Fruit fly (Drosophila melanogaster) whole organism, wandering third instar larva: ENCODE results near the gene IKKbeta.

ENCODE experiments used
- CG32264 ChIP-seq: fragments of 200-800 bp; sonication (Bioruptor generic); optimal IDR thresholded peaks from 2 replicates; lab custom pipeline; 2016; ENCODE audit warnings: missing biosample characterization, missing genetic modification characterization
- Dfd ChIP-seq: fragments of >200 bp; optimal IDR thresholded peaks from 2 replicates; lab custom pipeline; 2017; ENCODE audit warnings: missing biosample characterization, missing genetic modification characterization
- Dif ChIP-seq: fragments of 200-275, 200-300 bp; sonication (Bioruptor generic); optimal IDR thresholded peaks from 2 replicates; lab custom pipeline; 2018; ENCODE audit warnings: missing biosample characterization, missing genetic modification characterization; ENCODE audit not compliant: partially characterized antibody
- GATAd ChIP-seq: sonication (Bioruptor generic); optimal IDR thresholded peaks from 2 replicates; lab custom pipeline; 2016; ENCODE audit warnings: missing biosample characterization, missing genetic modification characterization
- HLH106 ChIP-seq: fragments of 200-800 bp; optimal IDR thresholded peaks from 3 replicates; lab custom pipeline; 2019; ENCODE audit warnings: missing biosample characterization, mild to moderate bottlenecking, missing genetic modification characterization, moderate library complexity
- Hnf4 ChIP-seq: fragments of 200-800 bp; sonication (Bioruptor generic); optimal IDR thresholded peaks from 2 replicates; lab custom pipeline; 2016; ENCODE audit warnings: missing biosample characterization, mild to moderate bottlenecking, missing genetic modification characterization
- Hr83 ChIP-seq: fragments of 200-300 bp; sonication (Bioruptor generic); optimal IDR thresholded peaks from 2 replicates; lab custom pipeline; 2016; ENCODE audit warnings: missing biosample characterization, mild to moderate bottlenecking, missing genetic modification characterization, moderate library complexity; ENCODE audit not compliant: poor library complexity, severe bottlenecking
- Jra ChIP-seq: sonication (Bioruptor generic); optimal IDR thresholded peaks from 2 replicates; lab custom pipeline; 2016; ENCODE audit warnings: missing biosample characterization, missing genetic modification characterization
- Mio ChIP-seq: sonication (Bioruptor generic); optimal IDR thresholded peaks from 2 replicates; lab custom pipeline; 2016; ENCODE audit warnings: missing biosample characterization, missing genetic modification characterization
- Myc ChIP-seq: fragments of >200 bp; optimal IDR thresholded peaks from 2 replicates; lab custom pipeline; 2017
- Rel ChIP-seq, 2 experiments: fragments of 200-800 bp; sonication (Bioruptor generic) in 1 of 2; optimal IDR thresholded peaks; 2 replicates in 1 of 2; 3 replicates in 1 of 2; lab custom pipeline; 2016 to 2019; ENCODE audit warnings: mild to moderate bottlenecking in 2 of 2, missing biosample characterization in 2 of 2, missing genetic modification characterization in 2 of 2, moderate library complexity in 1 of 2
- Vsx2 ChIP-seq: fragments of 200-300, 225-300 bp; sonication (Bioruptor generic); optimal IDR thresholded peaks from 2 replicates; lab custom pipeline; 2018; ENCODE audit warnings: missing biosample characterization, missing genetic modification characterization; ENCODE audit not compliant: partially characterized antibody
- br ChIP-seq: fragments of 200-800 bp; sonication (Bioruptor generic); optimal IDR thresholded peaks from 2 replicates; lab custom pipeline; 2016; ENCODE audit warnings: missing biosample characterization, missing genetic modification characterization
- dl ChIP-seq, 2 experiments: fragments of 175-275, 200-275 bp in 1 of 2; fragments of 200-275 bp in 1 of 2; sonication (Bioruptor generic); optimal IDR thresholded peaks; lab custom pipeline; 2018; ENCODE audit warnings: mild to moderate bottlenecking in 2 of 2, missing biosample characterization in 2 of 2, missing genetic modification characterization in 2 of 2, moderate library complexity in 2 of 2; ENCODE audit not compliant: partially characterized antibody in 2 of 2, insufficient read depth in 1 of 2
- dmrt93B ChIP-seq: fragments of 200-800 bp; sonication (Bioruptor generic); optimal IDR thresholded peaks from 2 replicates; lab custom pipeline; 2018; ENCODE audit warnings: missing biosample characterization, mild to moderate bottlenecking, missing genetic modification characterization
- dsf ChIP-seq: sonication (Bioruptor generic); optimal IDR thresholded peaks from 2 replicates; lab custom pipeline; 2016; ENCODE audit warnings: missing biosample characterization, missing genetic modification characterization, borderline replicate concordance
- foxo ChIP-seq, 2 experiments: fragments of 200-800 bp; sonication (Bioruptor generic); optimal IDR thresholded peaks; 2 replicates in 1 of 2; 3 replicates in 1 of 2; lab custom pipeline; 2016 to 2017; ENCODE audit warnings: missing biosample characterization in 2 of 2, missing genetic modification characterization in 2 of 2
- h ChIP-seq: fragments of 200-800 bp; sonication (Bioruptor generic); optimal IDR thresholded peaks from 3 replicates; lab custom pipeline; 2016; ENCODE audit warnings: missing biosample characterization, mild to moderate bottlenecking, missing genetic modification characterization
- lola ChIP-seq: fragments of >200 bp; optimal IDR thresholded peaks from 2 replicates; lab custom pipeline; 2017; ENCODE audit warnings: missing biosample characterization, missing genetic modification characterization
- pan ChIP-seq: fragments of >200 bp; optimal IDR thresholded peaks from 2 replicates; lab custom pipeline; 2017
- psq ChIP-seq: fragments of 200-800 bp; sonication (Bioruptor generic); optimal IDR thresholded peaks from 3 replicates; lab custom pipeline; 2017; ENCODE audit warnings: missing biosample characterization, mild to moderate bottlenecking, missing genetic modification characterization, moderate library complexity
- sage ChIP-seq: fragments of 200-800 bp; sonication (Bioruptor generic); optimal IDR thresholded peaks from 2 replicates; lab custom pipeline; 2016; ENCODE audit warnings: missing biosample characterization, mild to moderate bottlenecking, missing genetic modification characterization
- sv ChIP-seq: fragments of 200-800 bp; sonication (Bioruptor generic); optimal IDR thresholded peaks from 3 replicates; lab custom pipeline; 2016; ENCODE audit warnings: missing biosample characterization, missing genetic modification characterization
- tai ChIP-seq: sonication (Bioruptor generic); optimal IDR thresholded peaks from 2 replicates; lab custom pipeline; 2016; ENCODE audit warnings: missing biosample characterization, missing genetic modification characterization
- usp ChIP-seq: fragments of >200 bp; optimal IDR thresholded peaks from 2 replicates; lab custom pipeline; 2017; ENCODE audit warnings: missing biosample characterization, missing genetic modification characterization
- woc ChIP-seq: sonication (Bioruptor generic); optimal IDR thresholded peaks from 2 replicates; lab custom pipeline; 2016; ENCODE audit warnings: missing biosample characterization, mild to moderate bottlenecking, missing genetic modification characterization

IKKbeta gene

dm6 chr3R:16067494-16067893 is 18.3 kb upstream of the IKKbeta start, which contains the start of gene CG10185:
Gene CG10185 (minus strand): TSS chr3R:16067594.
- TF ChIP-seq Dfd (GFP tag; lab: Kevin White, UChicago) (no peak), sv (no peak), lola (GFP tag; lab: Kevin White, UChicago) (no peak), HLH106 (tag; lab: Kevin White, UChicago) (no peak), Jra (GFP tag; lab: Kevin White, UChicago) (no peak), pan (lab: Kevin White, UChicago) (no peak)

- peak; percentile 4 for TF ChIP-seq Hr83 (GFP tag; lab: Kevin White, UChicago)
- TF ChIP-seq dl (GFP tag; optimal IDR thresholded peaks at IDR 0.05; lab: Kevin White, UChicago; ENCODE audit: insufficient read depth in 1 of 2, partially characterized antibody in 2 of 2) = peak in 1 of 2 experiments; percentile 22
- peak; percentile 33 for TF ChIP-seq br (GFP tag; lab: Kevin White, UChicago)
- peak; percentile 34 for TF ChIP-seq Dif (GFP tag; lab: Kevin White, UChicago)
- no peak for TF ChIP-seq tai
- TF ChIP-seq dmrt93B = no peak
- TF ChIP-seq psq (GFP tag; lab: Kevin White, UChicago) = peak; percentile 29
- TF ChIP-seq Rel (GFP tag; optimal IDR thresholded peaks at IDR 0.05; lab: Kevin White, UChicago) = no peak
- no peak for TF ChIP-seq Rel (tag; optimal IDR thresholded peaks at IDR 0.05; lab: Kevin White, UChicago)
These were observed 2.1 kb upstream of the IKKbeta start for dm6 chr3R:16051329-16051679.

- TF ChIP-seq Rel (GFP tag; optimal IDR thresholded peaks at IDR 0.05; lab: Kevin White, UChicago) (no peak), Rel (tag; optimal IDR thresholded peaks at IDR 0.05; lab: Kevin White, UChicago) (peak; percentile 19), usp (GFP tag; lab: Kevin White, UChicago) (no peak)
- TF ChIP-seq, all 38 proteins: peak for 1
These were observed 1.6 kb upstream of the IKKbeta start, which contains the start of gene msps for dm6 chr3R:16050621-16051328. Gene msps (plus strand): TSS chr3R:16050801.

dm6 chr3R:16046030-16046429 is 3.2 kb downstream of the IKKbeta start, which contains the start of gene Jhbp5:
Gene Jhbp5 (minus strand): TSS chr3R:16046130.
- TF ChIP-seq sage (GFP tag; lab: Kevin White, UChicago) (no peak), Dfd (GFP tag; lab: Kevin White, UChicago) (no peak), Rel (GFP tag; optimal IDR thresholded peaks at IDR 0.05; lab: Kevin White, UChicago) (no peak), Rel (tag; optimal IDR thresholded peaks at IDR 0.05; lab: Kevin White, UChicago) (no peak), h (GFP tag; lab: Kevin White, UChicago) (no peak), CG32264 (GFP tag; lab: Kevin White, UChicago) (no peak), Mio (GFP tag; lab: Kevin White, UChicago) (no peak), psq (GFP tag; lab: Kevin White, UChicago) (no peak), Hnf4 (GFP tag; lab: Kevin White, UChicago) (no peak), Vsx2 (no peak), br (GFP tag; lab: Kevin White, UChicago) (no peak), foxo (GFP tag; optimal IDR thresholded peaks at IDR 0.05; lab: Kevin White, UChicago) (no peak), GATAd (GFP tag; lab: Kevin White, UChicago) (no peak)

- TF ChIP-seq Mio (GFP tag; lab: Kevin White, UChicago) = no peak
- peak; percentile 19 for TF ChIP-seq Myc (lab: Kevin White, UChicago)
- no peak for TF ChIP-seq br (GFP tag; lab: Kevin White, UChicago)
- no peak for TF ChIP-seq GATAd (GFP tag; lab: Kevin White, UChicago)
- no peak for TF ChIP-seq Hnf4 (GFP tag; lab: Kevin White, UChicago)
- no peak for TF ChIP-seq CG32264 (GFP tag; lab: Kevin White, UChicago)
These were observed 6.2 kb downstream of the IKKbeta start, which contains the start of gene Jhbp4 for dm6 chr3R:16042900-16043548. Gene Jhbp4 (plus strand): TSS chr3R:16043498.

dm6 chr3R:16042137-16042899 is 6.9 kb downstream of the IKKbeta start:
- TF ChIP-seq HLH106 (tag; lab: Kevin White, UChicago) (peak; percentile 10), woc (GFP tag; lab: Kevin White, UChicago) (no peak), foxo (GFP tag; optimal IDR thresholded peaks at IDR 0.05; lab: Kevin White, UChicago) (peak in 1 of 2 experiments; percentile 12), dsf (GFP tag; lab: Kevin White, UChicago) (no peak)
